Worm (Caenorhabditis elegans) whole organism, L3 larva: ENCODE results near the gene C06B3.16.

Experiments used
- ZK546.5 ChIP-seq: sonication (generic microtip); optimal IDR thresholded peaks from 2 replicates; lab custom pipeline; 2017; ENCODE audit warnings: missing biosample characterization, missing genetic modification characterization
- aly-2 ChIP-seq: fragments of 150-350 bp; optimal IDR thresholded peaks from 2 replicates; lab custom pipeline; 2014; ENCODE audit warnings: missing biosample characterization, missing genetic modification characterization
- ama-1 ChIP-seq: fragments of 150-350 bp; optimal IDR thresholded peaks from 2 replicates; lab custom pipeline; 2018
- ceh-16 ChIP-seq: sonication (generic microtip); optimal IDR thresholded peaks from 2 replicates; lab custom pipeline; 2017; ENCODE audit warnings: missing biosample characterization, missing genetic modification characterization
- ceh-28 ChIP-seq: fragments of 150-350 bp; optimal IDR thresholded peaks from 2 replicates; lab custom pipeline; 2014; ENCODE audit warnings: missing biosample characterization, missing genetic modification reagents, missing genetic modification characterization
- ceh-82 ChIP-seq: fragments of 150-350 bp; optimal IDR thresholded peaks from 2 replicates; lab custom pipeline; 2014; ENCODE audit warnings: missing biosample characterization, missing genetic modification characterization
- ceh-9 ChIP-seq: sonication (generic microtip); optimal IDR thresholded peaks from 2 replicates; lab custom pipeline; 2018; ENCODE audit warnings: missing biosample characterization, missing genetic modification characterization
- daf-12 ChIP-seq: fragments of 150-350 bp; optimal IDR thresholded peaks from 2 replicates; lab custom pipeline; 2014; ENCODE audit warnings: missing biosample characterization, missing genetic modification reagents, missing genetic modification characterization
- egl-27 ChIP-seq: sonication (generic microtip); optimal IDR thresholded peaks from 4 replicates; lab custom pipeline; 2017; ENCODE audit warnings: missing biosample characterization, missing genetic modification reagents, missing genetic modification characterization
- egl-5 ChIP-seq: fragments of 150-350 bp; optimal IDR thresholded peaks from 2 replicates; lab custom pipeline; 2017; ENCODE audit warnings: missing biosample characterization, missing genetic modification reagents, missing genetic modification characterization, inconsistent platforms
- elt-1 ChIP-seq: fragments of 150-350 bp; optimal IDR thresholded peaks from 2 replicates; lab custom pipeline; 2014; ENCODE audit warnings: missing biosample characterization, missing genetic modification characterization
- elt-2 ChIP-seq: sonication (generic microtip); optimal IDR thresholded peaks from 2 replicates; lab custom pipeline; 2016; ENCODE audit warnings: missing genetic modification reagents, mild to moderate bottlenecking, missing genetic modification characterization, missing compliant biosample characterization
- elt-3 ChIP-seq, 3 experiments: fragments of 150-350 bp in 1 of 3; sonication (generic microtip) in 2 of 3; optimal IDR thresholded peaks; 2 replicates in 2 of 3; 4 replicates in 1 of 3; lab custom pipeline; 2014 to 2017; ENCODE audit warnings: missing biosample characterization in 3 of 3, missing genetic modification characterization in 3 of 3
- eor-1 ChIP-seq, 2 experiments: fragments of 150-350 bp; optimal IDR thresholded peaks; 2 replicates each; lab custom pipeline; 2014 to 2018; ENCODE audit warnings: missing biosample characterization in 2 of 2, missing genetic modification characterization in 2 of 2
- fos-1 ChIP-seq: fragments of 150-350 bp; optimal IDR thresholded peaks from 2 replicates; lab custom pipeline; 2014; ENCODE audit warnings: missing biosample characterization, missing genetic modification characterization
- hmg-11 ChIP-seq: sonication (generic microtip); optimal IDR thresholded peaks from 2 replicates; lab custom pipeline; 2016; ENCODE audit warnings: missing genetic modification characterization, missing compliant biosample characterization
- jun-1 ChIP-seq: fragments of 150-350 bp; optimal IDR thresholded peaks from 2 replicates; lab custom pipeline; 2014; ENCODE audit warnings: missing biosample characterization, missing genetic modification reagents, missing genetic modification characterization
- lin-15B ChIP-seq: fragments of 150-350 bp; optimal IDR thresholded peaks from 2 replicates; lab custom pipeline; 2014; ENCODE audit warnings: missing biosample characterization, missing genetic modification characterization
- lin-39 ChIP-seq: fragments of 150-350 bp; optimal IDR thresholded peaks from 2 replicates; lab custom pipeline; 2018; ENCODE audit warnings: missing biosample characterization, missing genetic modification reagents, missing genetic modification characterization
- lsy-12 ChIP-seq: sonication (generic microtip); optimal IDR thresholded peaks from 2 replicates; lab custom pipeline; 2016; ENCODE audit warnings: mild to moderate bottlenecking, missing genetic modification characterization, missing compliant biosample characterization
- mdl-1 ChIP-seq: fragments of 150-350 bp; optimal IDR thresholded peaks from 2 replicates; lab custom pipeline; 2014; ENCODE audit warnings: missing biosample characterization, missing genetic modification characterization
- mml-1 ChIP-seq: fragments of 150-350 bp; sonication (generic microtip); optimal IDR thresholded peaks from 3 replicates; lab custom pipeline; 2014; ENCODE audit warnings: missing biosample characterization, missing genetic modification characterization
- nfya-1 ChIP-seq: sonication (generic microtip); optimal IDR thresholded peaks from 2 replicates; lab custom pipeline; 2017; ENCODE audit warnings: missing genetic modification characterization, mild to moderate bottlenecking, missing compliant biosample characterization, antibody characterized with exemption, moderate library complexity; ENCODE audit not compliant: insufficient read depth
- nhr-11 ChIP-seq: fragments of 150-350 bp; optimal IDR thresholded peaks from 2 replicates; lab custom pipeline; 2014; ENCODE audit warnings: missing biosample characterization, missing genetic modification characterization
- nhr-23 ChIP-seq: fragments of 150-350 bp; optimal IDR thresholded peaks from 2 replicates; lab custom pipeline; 2014; ENCODE audit warnings: missing biosample characterization, missing genetic modification reagents, missing genetic modification characterization
- nhr-237 ChIP-seq: fragments of 150-350 bp; optimal IDR thresholded peaks from 2 replicates; lab custom pipeline; 2014; ENCODE audit warnings: missing biosample characterization, missing genetic modification characterization
- nhr-25 ChIP-seq: sonication (generic microtip); optimal IDR thresholded peaks from 2 replicates; lab custom pipeline; 2017; ENCODE audit warnings: missing biosample characterization, missing genetic modification characterization
- nhr-43 ChIP-seq: sonication (generic microtip); optimal IDR thresholded peaks from 2 replicates; lab custom pipeline; 2016; ENCODE audit warnings: mild to moderate bottlenecking, missing genetic modification characterization, missing compliant biosample characterization; ENCODE audit not compliant: poor library complexity, severe bottlenecking
- nhr-67 ChIP-seq: fragments of 150-350 bp; optimal IDR thresholded peaks from 2 replicates; lab custom pipeline; 2014; ENCODE audit warnings: missing biosample characterization, missing genetic modification characterization
- nhr-77 ChIP-seq: fragments of 150-350 bp; optimal IDR thresholded peaks from 2 replicates; lab custom pipeline; 2014; ENCODE audit warnings: missing biosample characterization, missing genetic modification characterization
- pha-4 ChIP-seq: fragments of 150-350 bp; optimal IDR thresholded peaks from 2 replicates; lab custom pipeline; 2014; ENCODE audit warnings: missing biosample characterization, missing genetic modification reagents, missing genetic modification characterization
- pqm-1 ChIP-seq: fragments of 150-350 bp; optimal IDR thresholded peaks from 2 replicates; lab custom pipeline; 2017; ENCODE audit warnings: missing biosample characterization, missing genetic modification characterization, inconsistent platforms
- sea-2 ChIP-seq: fragments of 150-350 bp; sonication (generic microtip); optimal IDR thresholded peaks from 4 replicates; lab custom pipeline; 2014; ENCODE audit warnings: missing biosample characterization, missing genetic modification reagents, missing genetic modification characterization
- skn-1 ChIP-seq: fragments of 150-350 bp; optimal IDR thresholded peaks from 2 replicates; lab custom pipeline; 2014; ENCODE audit warnings: missing biosample characterization, missing genetic modification characterization
- tbx-2 ChIP-seq: sonication (generic microtip); optimal IDR thresholded peaks from 2 replicates; lab custom pipeline; 2016; ENCODE audit warnings: mild to moderate bottlenecking, missing genetic modification characterization, missing compliant biosample characterization
- unc-39 ChIP-seq: sonication (generic microtip); optimal IDR thresholded peaks from 4 replicates; lab custom pipeline; 2017; ENCODE audit warnings: missing biosample characterization, missing genetic modification characterization
- unc-62 ChIP-seq: fragments of 150-350 bp; sonication (generic microtip); optimal IDR thresholded peaks from 4 replicates; lab custom pipeline; 2014; ENCODE audit warnings: missing biosample characterization, missing genetic modification reagents, missing genetic modification characterization
- ztf-11 ChIP-seq: fragments of 150-350 bp; optimal IDR thresholded peaks from 2 replicates; lab custom pipeline; 2014; ENCODE audit warnings: missing biosample characterization, missing genetic modification characterization
- ztf-4 ChIP-seq: fragments of 150-350 bp; optimal IDR thresholded peaks from 2 replicates; lab custom pipeline; 2014; ENCODE audit warnings: missing biosample characterization, missing genetic modification characterization

Gene C06B3.16

ce11 chrV:13908120-13908915, 23.0 kb upstream of the C06B3.16 start:
- TF ChIP-seq ceh-9 (no peak), ama-1 (lab: Kevin White, UChicago) (peak; percentile 87), pqm-1 (no peak), nhr-25 (no peak), aly-2 (tag; lab: Kevin White, UChicago) (no peak), nfya-1 (tag; lab: Kevin White, UChicago) (peak; percentile 12), elt-1 (tag; lab: Kevin White, UChicago) (no peak), nhr-67 (tag; lab: Kevin White, UChicago) (no peak), nhr-43 (peak; percentile 65), ztf-4 (peak; percentile 24), egl-27 (tag; lab: Kevin White, UChicago) (no peak), tbx-2 (tag; lab: Kevin White, UChicago) (no peak), unc-62 (GFP tag; lab: Kevin White, UChicago) (no peak), ceh-28 (tag; lab: Kevin White, UChicago) (no peak)
- TF ChIP-seq, all 47 proteins: peak for 4

ce11 chrV:13908916-13909176, 22.5 kb upstream of the C06B3.16 start, which contains the start of gene C06B3.6:
Gene C06B3.6, minus strand, starts transcription at chrV:13908967.
- TF ChIP-seq elt-3 (tag; optimal IDR thresholded peaks at IDR 0.05; lab: Kevin White, UChicago) (no peak), nhr-43 (no peak), pqm-1 (no peak), daf-12 (tag; lab: Kevin White, UChicago) (no peak), unc-39 (tag; lab: Kevin White, UChicago) (no peak)

- TF ChIP-seq eor-1 (tag; optimal IDR thresholded peaks at IDR 0.05; lab: Kevin White, UChicago) (no peak), nhr-23 (tag; lab: Kevin White, UChicago) (peak; percentile 86), elt-2 (tag; lab: Kevin White, UChicago) (peak; percentile 92), nhr-237 (tag; lab: Kevin White, UChicago) (no peak), pha-4 (peak; percentile 94), nhr-11 (peak; percentile 27), ama-1 (lab: Kevin White, UChicago) (no peak), nhr-25 (peak; percentile 52), nhr-67 (tag; lab: Kevin White, UChicago) (no peak), nhr-77 (tag; lab: Kevin White, UChicago) (no peak), pqm-1 (peak; percentile 95), nfya-1 (tag; lab: Kevin White, UChicago) (peak; percentile 90), ztf-11 (tag; lab: Kevin White, UChicago) (no peak), skn-1 (peak; percentile 72), lin-15B (tag; lab: Kevin White, UChicago) (peak; percentile 27), mdl-1 (peak; percentile 75), elt-3 (tag; optimal IDR thresholded peaks at IDR 0.05; lab: Kevin White, UChicago) (peak in 1 of 3 experiments; percentile 23), egl-5 (tag; lab: Kevin White, UChicago) (peak; percentile 99), ceh-28 (tag; lab: Kevin White, UChicago) (peak; percentile 58), lin-39 (tag; lab: Kevin White, UChicago) (peak; percentile 92), tbx-2 (tag; lab: Kevin White, UChicago) (no peak), ceh-82 (no peak), fos-1 (tag; lab: Kevin White, UChicago) (no peak), egl-27 (tag; lab: Kevin White, UChicago) (no peak), ZK546.5 (no peak), sea-2 (GFP tag; lab: Kevin White, UChicago) (no peak), ceh-9 (no peak), hmg-11 (tag; lab: Kevin White, UChicago) (no peak), jun-1 (peak; percentile 92), ceh-16 (tag; lab: Kevin White, UChicago) (no peak), daf-12 (tag; lab: Kevin White, UChicago) (no peak), mml-1 (tag; lab: Kevin White, UChicago) (no peak), unc-39 (tag; lab: Kevin White, UChicago) (no peak), nhr-43 (peak; percentile 79), lsy-12 (tag; lab: Kevin White, UChicago) (peak; percentile 16)
Measured at ce11 chrV:13909400-13909799, 21.9 kb upstream of the C06B3.16 start, which contains the start of gene C06B3.7. Gene C06B3.7, plus strand, starts transcription at chrV:13909686.
